Fruit fly (Drosophila melanogaster): ENCODE measurements around the gene CG8851.

The CG8851 gene

DNA sequence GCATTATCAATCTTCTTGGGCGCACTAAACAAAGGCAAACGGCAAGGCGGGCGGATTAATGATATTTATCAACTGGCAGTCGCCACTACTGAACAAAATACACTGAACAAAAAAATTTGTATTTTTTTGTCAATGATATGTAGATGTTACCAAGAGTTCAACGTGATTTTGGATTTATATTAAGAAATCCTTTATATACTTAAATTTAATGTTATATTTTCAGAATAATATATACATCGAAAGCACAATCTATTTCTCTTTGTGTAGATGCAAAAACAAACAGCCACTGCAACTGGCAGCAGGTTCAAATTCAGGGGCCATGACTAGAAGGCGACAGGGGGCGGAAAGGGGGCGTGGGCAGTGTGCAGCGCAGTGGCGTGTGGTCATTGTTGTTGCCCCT lies 36.8 kb upstream of the CG8851 start:
- TF ChIP-seq EcR (GFP tag; optimal IDR thresholded peaks at IDR 0.05) (no peak), Dll (optimal IDR thresholded peaks at IDR 0.05) (no peak), CG8478 (optimal IDR thresholded peaks at IDR 0.05) (no peak), pan (optimal IDR thresholded peaks at IDR 0.05) (no peak), psq (optimal IDR thresholded peaks at IDR 0.05) (no peak), usp (GFP tag; optimal IDR thresholded peaks at IDR 0.05) (no peak)

DNA sequence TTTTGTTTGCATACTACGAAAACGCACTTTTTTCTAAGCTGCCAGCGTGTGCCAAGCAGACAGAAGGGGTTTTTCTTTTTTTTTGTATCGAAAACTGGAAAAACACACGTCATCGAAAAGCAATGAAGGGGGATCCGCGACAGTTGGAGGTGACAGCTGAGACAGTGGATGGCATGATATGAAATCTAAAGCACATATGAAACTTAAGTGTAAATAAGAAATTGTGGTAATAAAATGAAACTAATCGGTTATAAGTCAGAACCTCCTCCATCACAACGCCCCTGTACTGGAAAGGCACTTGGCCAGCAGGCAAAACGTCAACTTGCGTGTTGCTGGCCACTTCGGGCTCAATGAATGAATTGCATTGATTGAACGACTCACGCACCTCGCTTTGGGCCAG lies 35.8 kb upstream of the CG8851 start:
- TF ChIP-seq Dll (optimal IDR thresholded peaks at IDR 0.05) (no peak), EcR (GFP tag; optimal IDR thresholded peaks at IDR 0.05) (no peak), CG8478 (optimal IDR thresholded peaks at IDR 0.05) (no peak), pan (optimal IDR thresholded peaks at IDR 0.05) (no peak), usp (GFP tag; optimal IDR thresholded peaks at IDR 0.05) (no peak), psq (optimal IDR thresholded peaks at IDR 0.05) (no peak)

DNA sequence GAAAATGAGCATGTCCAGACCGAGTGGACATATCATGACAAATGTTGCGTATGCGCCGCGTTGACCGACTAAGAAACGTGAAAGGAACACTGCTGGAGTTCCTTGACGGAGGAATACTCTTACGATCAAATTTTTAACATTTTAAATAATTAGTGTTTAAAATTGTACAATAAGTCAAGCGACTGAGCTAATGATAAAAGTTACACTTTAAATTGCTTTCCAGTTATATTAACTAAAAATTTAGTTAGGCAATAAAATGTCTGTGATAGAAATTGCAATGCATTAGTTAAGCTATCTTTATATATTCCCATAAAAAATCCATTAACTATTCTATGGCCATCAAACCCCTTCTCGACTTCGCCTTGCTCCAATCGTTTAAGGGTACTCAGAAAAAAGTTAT lies 34.7 kb upstream of the CG8851 start:
- no peak for TF ChIP-seq usp (GFP tag; optimal IDR thresholded peaks at IDR 0.05)
- TF ChIP-seq psq (optimal IDR thresholded peaks at IDR 0.05): no peak
- no peak for TF ChIP-seq pan (optimal IDR thresholded peaks at IDR 0.05)
- TF ChIP-seq EcR (GFP tag; optimal IDR thresholded peaks at IDR 0.05): no peak
- no peak for TF ChIP-seq Dll (optimal IDR thresholded peaks at IDR 0.05)
- TF ChIP-seq CG8478 (optimal IDR thresholded peaks at IDR 0.05): no peak

DNA sequence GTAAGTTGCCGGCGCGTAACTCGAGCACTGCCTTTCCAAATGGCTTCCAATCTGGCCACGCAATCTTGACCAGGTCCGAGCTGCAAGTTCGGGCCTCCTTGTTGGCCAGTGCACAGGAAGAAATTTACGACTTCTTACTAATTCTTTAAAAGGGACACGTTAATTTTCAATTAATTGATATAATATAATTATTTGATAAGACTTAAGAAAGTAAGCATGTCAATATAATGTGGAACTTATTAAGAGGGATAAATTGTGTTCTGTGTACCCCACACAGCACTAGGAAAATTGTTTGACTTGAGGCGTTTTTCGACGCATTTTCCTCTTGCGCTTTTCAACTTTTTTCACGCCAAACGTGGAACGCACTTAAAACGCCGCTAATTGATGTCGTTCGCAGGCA lies 34.0 kb upstream of the CG8851 start:
- TF ChIP-seq CG8478 (optimal IDR thresholded peaks at IDR 0.05) (no peak), psq (optimal IDR thresholded peaks at IDR 0.05) (no peak), usp (GFP tag; optimal IDR thresholded peaks at IDR 0.05) (no peak), EcR (GFP tag; optimal IDR thresholded peaks at IDR 0.05) (no peak), pan (optimal IDR thresholded peaks at IDR 0.05) (no peak), Dll (optimal IDR thresholded peaks at IDR 0.05) (no peak)

DNA sequence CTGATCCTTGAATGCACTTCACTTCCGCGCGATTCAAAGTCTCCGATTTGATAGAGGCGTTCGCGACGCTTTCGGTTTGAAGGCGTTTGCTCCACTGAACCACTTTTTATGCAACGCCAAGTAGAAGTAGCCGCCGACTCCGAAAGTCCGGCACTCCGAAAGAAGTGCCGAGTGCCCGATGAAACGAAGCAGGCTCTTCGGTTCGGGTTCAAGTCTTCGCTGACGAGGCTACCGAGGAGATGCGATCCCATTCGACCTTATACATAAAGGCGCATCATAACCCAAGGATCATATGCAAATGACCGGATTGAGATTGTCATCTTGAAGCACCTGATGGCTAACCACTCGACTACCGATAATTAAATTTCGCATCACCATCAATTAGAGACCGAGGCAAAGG lies 28.5 kb upstream of the CG8851 start, which contains the start of gene CG15414:
Gene CG15414 (minus strand): TSS at position 101 of the 400 bp plus-strand sequence.
- TF ChIP-seq usp (GFP tag; optimal IDR thresholded peaks at IDR 0.05): no peak
- no peak for TF ChIP-seq CG8478 (optimal IDR thresholded peaks at IDR 0.05)
- no peak for TF ChIP-seq psq (optimal IDR thresholded peaks at IDR 0.05)
- no peak for TF ChIP-seq pan (optimal IDR thresholded peaks at IDR 0.05)
- TF ChIP-seq EcR (GFP tag; optimal IDR thresholded peaks at IDR 0.05): no peak
- TF ChIP-seq Dll (optimal IDR thresholded peaks at IDR 0.05): no peak

DNA sequence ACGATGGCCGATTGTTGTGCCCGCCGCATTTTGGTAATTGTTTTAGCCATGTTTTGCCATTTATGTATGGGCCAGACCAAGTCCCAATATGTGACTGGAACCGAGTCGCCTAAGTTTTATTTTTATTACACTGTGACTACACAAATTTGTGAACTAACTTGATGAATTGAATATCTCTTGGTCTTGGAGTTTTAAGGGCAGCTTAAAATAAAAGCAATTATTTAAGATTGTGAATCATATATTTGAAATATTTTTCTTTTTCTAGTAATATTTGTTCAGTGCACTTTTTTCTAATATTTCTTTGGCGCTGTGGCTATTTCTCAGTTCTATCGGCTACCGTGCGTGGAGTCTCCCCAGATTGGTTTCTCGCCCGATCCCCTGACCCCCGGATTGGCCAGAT lies 26.0 kb upstream of the CG8851 start:
- TF ChIP-seq usp (GFP tag; optimal IDR thresholded peaks at IDR 0.05) (no peak), EcR (GFP tag; optimal IDR thresholded peaks at IDR 0.05) (no peak), pan (optimal IDR thresholded peaks at IDR 0.05) (no peak), Dll (optimal IDR thresholded peaks at IDR 0.05) (no peak), psq (optimal IDR thresholded peaks at IDR 0.05) (no peak), CG8478 (optimal IDR thresholded peaks at IDR 0.05) (no peak)

DNA sequence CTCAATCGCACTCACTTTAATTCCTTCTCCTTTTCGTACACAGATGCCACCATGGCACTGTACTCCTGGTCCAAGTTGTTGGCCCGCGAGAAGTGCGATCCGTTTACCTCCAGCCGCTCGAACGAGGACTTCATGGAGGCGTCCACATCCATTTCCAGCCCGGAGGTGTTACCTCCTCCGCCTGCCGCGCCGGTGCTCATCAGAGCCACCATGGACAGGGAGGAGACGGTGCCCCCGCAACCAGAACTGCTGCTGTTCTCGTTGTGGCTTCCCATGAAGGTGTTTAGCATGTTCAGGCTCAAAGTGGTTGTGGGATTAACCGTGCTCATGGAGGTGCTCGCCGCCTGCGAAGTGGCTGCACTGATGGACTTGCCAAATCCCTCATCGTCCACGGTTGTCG lies 24.0 kb upstream of the CG8851 start:
- TF ChIP-seq usp (GFP tag; optimal IDR thresholded peaks at IDR 0.05): no peak
- no peak for TF ChIP-seq CG8478 (optimal IDR thresholded peaks at IDR 0.05)
- no peak for TF ChIP-seq EcR (GFP tag; optimal IDR thresholded peaks at IDR 0.05)
- no peak for TF ChIP-seq Dll (optimal IDR thresholded peaks at IDR 0.05)
- TF ChIP-seq pan (optimal IDR thresholded peaks at IDR 0.05): no peak
- TF ChIP-seq psq (optimal IDR thresholded peaks at IDR 0.05): no peak

DNA sequence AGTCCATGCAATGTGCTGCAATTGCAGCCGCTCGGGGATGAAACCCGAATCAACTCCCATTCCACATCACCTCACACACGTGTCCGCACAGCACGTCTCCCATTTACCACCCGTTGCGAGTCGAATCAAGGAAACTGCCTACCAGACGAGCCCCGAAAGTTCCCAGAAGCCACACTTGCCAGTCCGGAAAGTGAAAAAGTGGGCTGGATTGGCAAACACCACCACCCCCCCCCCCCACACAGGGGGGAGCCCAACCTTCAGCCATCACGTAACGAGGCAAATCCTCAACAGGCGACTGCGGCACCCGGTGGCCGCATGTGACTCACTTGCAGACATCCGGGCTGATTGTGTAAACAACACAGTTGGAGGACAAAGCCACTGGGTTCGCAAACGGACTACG lies 14.6 kb upstream of the CG8851 start:
- no peak for TF ChIP-seq EcR (GFP tag; optimal IDR thresholded peaks at IDR 0.05)
- TF ChIP-seq usp (GFP tag; optimal IDR thresholded peaks at IDR 0.05): no peak
- no peak for TF ChIP-seq pan (optimal IDR thresholded peaks at IDR 0.05)
- no peak for TF ChIP-seq Dll (optimal IDR thresholded peaks at IDR 0.05)
- no peak for TF ChIP-seq CG8478 (optimal IDR thresholded peaks at IDR 0.05)
- no peak for TF ChIP-seq psq (optimal IDR thresholded peaks at IDR 0.05)

DNA sequence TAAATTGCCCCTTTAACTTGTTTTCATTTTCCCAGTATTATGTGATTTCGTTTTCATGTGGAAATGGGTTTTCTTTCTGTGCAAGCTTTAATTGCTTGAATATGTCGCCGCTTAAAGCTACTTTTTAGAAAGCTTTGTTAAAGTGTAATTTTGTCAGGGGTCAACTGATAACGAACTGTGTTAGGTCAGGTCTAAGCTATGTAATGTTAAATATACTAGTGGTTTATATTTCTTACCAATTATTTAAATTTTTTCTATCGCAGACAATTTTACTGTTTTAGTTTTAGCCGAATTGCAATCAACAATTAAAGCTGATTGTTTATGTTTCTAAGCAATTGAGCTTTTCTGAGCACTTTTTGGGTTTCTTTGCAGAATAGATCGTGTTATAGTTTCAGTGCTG lies 13.2 kb upstream of the CG8851 start:
- TF ChIP-seq EcR (GFP tag; optimal IDR thresholded peaks at IDR 0.05): no peak

DNA sequence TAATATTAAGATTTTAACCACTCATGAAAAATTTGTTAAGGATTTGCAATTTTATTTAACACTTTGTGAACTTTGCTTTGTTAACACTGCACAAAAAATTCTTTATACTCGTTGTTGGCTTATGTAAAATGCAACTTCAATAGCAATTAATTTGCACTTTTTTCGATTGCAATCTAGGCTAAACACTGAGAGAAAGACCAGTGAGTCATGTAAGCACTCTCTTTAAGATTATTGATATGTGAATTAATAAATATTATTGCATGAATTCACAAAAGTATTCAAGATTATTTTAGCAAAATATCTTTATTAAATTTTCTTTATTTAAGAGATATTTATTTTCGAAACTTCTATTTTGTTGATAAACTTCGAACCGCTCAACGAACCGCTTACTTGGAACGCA lies 12.7 kb upstream of the CG8851 start:
- TF ChIP-seq pan (optimal IDR thresholded peaks at IDR 0.05): no peak
- no peak for TF ChIP-seq Dll (optimal IDR thresholded peaks at IDR 0.05)
- no peak for TF ChIP-seq EcR (GFP tag; optimal IDR thresholded peaks at IDR 0.05)
- TF ChIP-seq usp (GFP tag; optimal IDR thresholded peaks at IDR 0.05): no peak
- TF ChIP-seq CG8478 (optimal IDR thresholded peaks at IDR 0.05): no peak

DNA sequence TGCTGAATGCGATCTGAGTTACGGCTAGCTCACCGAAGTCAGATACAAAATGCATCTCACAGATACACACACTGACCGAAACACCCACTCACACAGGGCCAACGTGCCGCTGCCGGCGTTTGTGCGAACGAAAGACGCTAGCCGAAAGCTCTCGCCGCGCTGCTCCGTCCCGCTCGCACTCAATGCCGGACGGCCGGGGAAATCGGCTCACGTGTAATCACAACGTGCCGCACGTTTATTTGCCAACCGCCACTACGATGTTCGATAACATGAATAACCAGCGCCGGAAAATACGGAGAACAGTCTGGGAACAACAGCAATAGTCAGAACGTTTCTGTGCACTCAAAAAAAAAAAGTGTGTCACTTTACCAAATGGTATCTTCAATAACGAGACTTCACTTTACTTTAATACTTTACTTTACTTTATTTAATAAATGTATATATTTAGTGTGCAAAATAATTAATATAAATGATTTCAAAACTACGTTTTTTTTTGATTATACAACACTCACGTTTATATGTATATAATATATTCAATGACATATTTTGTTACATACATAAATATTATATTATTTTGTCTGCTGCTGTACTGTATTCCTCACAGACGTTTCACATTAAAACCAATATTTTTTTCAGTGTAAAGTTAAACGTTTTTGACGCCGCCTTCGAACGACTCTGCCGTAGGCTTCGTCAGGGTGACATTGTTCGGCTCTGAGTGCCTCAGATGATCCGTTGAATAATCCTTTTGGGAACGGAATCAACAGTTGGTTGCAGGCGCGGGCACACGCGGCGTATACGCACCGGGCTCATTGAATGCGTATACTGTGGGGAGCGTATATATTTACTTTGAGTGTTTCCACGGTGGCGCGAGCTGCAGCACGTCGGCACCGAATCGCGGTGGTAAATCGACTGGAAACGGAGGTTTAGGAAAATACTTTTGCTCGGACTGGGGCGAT lies 12.0 kb upstream of the CG8851 start, which contains the start of gene tim:
Gene tim (minus strand): TSS at position 911 of the 956 bp plus-strand sequence.
- TF ChIP-seq EcR (GFP tag; optimal IDR thresholded peaks at IDR 0.05) (no peak), psq (optimal IDR thresholded peaks at IDR 0.05) (no peak), CG8478 (optimal IDR thresholded peaks at IDR 0.05) (no peak), usp (GFP tag; optimal IDR thresholded peaks at IDR 0.05) (no peak), pan (optimal IDR thresholded peaks at IDR 0.05) (no peak), Dll (optimal IDR thresholded peaks at IDR 0.05) (no peak)

DNA sequence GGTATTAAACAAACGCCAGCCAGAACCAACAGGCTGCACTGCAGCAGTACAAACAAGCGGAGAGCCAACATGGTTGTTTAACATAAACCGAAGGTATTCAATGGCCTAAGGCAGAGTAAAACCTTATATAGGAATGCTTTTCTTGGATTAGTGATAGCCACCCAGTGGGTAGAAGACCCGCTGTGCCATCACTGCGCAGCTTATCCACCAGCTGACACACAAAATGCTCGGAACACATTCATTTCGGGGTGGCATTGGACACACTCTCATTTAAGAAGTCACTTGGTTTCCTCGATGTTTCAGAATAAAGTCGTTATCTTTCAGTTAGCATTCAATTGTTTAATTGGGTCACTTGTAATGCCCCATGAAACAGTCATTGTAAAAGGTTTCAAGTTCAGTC lies 9.5 kb upstream of the CG8851 start, which contains the start of gene CG31954:
Gene CG31954 (minus strand): TSS at position 101 of the 400 bp plus-strand sequence.
- TF ChIP-seq CG8478 (optimal IDR thresholded peaks at IDR 0.05) (no peak), pan (optimal IDR thresholded peaks at IDR 0.05) (no peak), Dll (optimal IDR thresholded peaks at IDR 0.05) (no peak), psq (optimal IDR thresholded peaks at IDR 0.05) (no peak), usp (GFP tag; optimal IDR thresholded peaks at IDR 0.05) (no peak), EcR (GFP tag; optimal IDR thresholded peaks at IDR 0.05) (no peak)

Data from whole organism.